Fruit fly (Drosophila melanogaster): ENCODE measurements around the gene CG7943.

DNA sequence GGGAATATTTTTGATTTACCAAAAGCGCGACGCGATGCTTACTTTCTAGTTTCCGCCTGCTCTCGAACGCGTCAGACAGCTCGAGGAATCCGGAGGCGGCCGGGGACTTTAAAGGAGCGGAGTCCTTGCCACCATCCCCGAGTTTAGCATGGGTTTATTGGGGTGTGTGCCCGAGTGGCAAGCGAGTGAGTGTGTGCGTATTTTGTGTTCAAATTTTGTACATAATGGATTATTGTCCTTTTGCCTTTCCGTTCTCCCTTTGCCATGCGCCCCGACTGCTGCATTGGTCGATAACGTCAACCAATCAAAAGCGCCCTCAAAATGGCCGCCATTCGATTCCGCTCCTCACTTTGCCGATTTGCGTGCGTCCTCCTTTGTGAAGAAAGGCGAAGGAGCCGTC, 16.2 kb upstream of the CG7943 start:
- TF ChIP-seq Myc (optimal IDR thresholded peaks at IDR 0.05) (no peak), psq (optimal IDR thresholded peaks at IDR 0.05) (no peak)
